Worm (Caenorhabditis elegans) whole organism, mixed stage, embryonic: ENCODE data around the gene T25B9.12.

Source experiments
- M03D4.4 ChIP-seq: sonication (generic microtip); optimal IDR thresholded peaks from 2 replicates; lab custom pipeline; 2017; ENCODE audit warnings: mild to moderate bottlenecking, missing genetic modification characterization, missing compliant biosample characterization
- ces-1 ChIP-seq: fragments of 150-350 bp; optimal IDR thresholded peaks from 2 replicates; lab custom pipeline; 2014; ENCODE audit warnings: missing biosample characterization, missing genetic modification reagents, missing genetic modification characterization
- elt-1 ChIP-seq: sonication (generic microtip); optimal IDR thresholded peaks from 2 replicates; lab custom pipeline; 2017; ENCODE audit warnings: missing genetic modification characterization, mild to moderate bottlenecking, missing compliant biosample characterization, antibody characterized with exemption, moderate library complexity, borderline replicate concordance; ENCODE audit not compliant: insufficient read depth
- elt-3 ChIP-seq: fragments of 150-350 bp; optimal IDR thresholded peaks from 2 replicates; lab custom pipeline; 2014; ENCODE audit warnings: missing biosample characterization, missing genetic modification characterization
- mep-1 ChIP-seq: fragments of 150-350 bp; optimal IDR thresholded peaks from 2 replicates; lab custom pipeline; 2017; ENCODE audit warnings: missing biosample characterization, missing genetic modification reagents, missing genetic modification characterization, inconsistent platforms
- mls-2 ChIP-seq: sonication (generic microtip); optimal IDR thresholded peaks from 2 replicates; lab custom pipeline; 2016; ENCODE audit warnings: mild to moderate bottlenecking, missing genetic modification characterization, moderate library complexity, missing compliant biosample characterization
- nhr-12 ChIP-seq: fragments of 150-350 bp; optimal IDR thresholded peaks from 2 replicates; lab custom pipeline; 2014; ENCODE audit warnings: missing biosample characterization, missing genetic modification characterization
- nhr-237 ChIP-seq: fragments of 150-350 bp; optimal IDR thresholded peaks from 2 replicates; lab custom pipeline; 2014; ENCODE audit warnings: missing biosample characterization, missing genetic modification characterization
- nhr-28 ChIP-seq: fragments of 150-350 bp; optimal IDR thresholded peaks from 2 replicates; lab custom pipeline; 2014; ENCODE audit warnings: missing biosample characterization, missing genetic modification characterization
- nhr-76 ChIP-seq: sonication (generic microtip); optimal IDR thresholded peaks from 2 replicates; lab custom pipeline; 2017; ENCODE audit warnings: missing biosample characterization, missing genetic modification characterization
- sem-2 ChIP-seq: fragments of 200-800 bp; sonication (Bioruptor generic); optimal IDR thresholded peaks from 2 replicates; lab custom pipeline; 2018; ENCODE audit warnings: mild to moderate bottlenecking, missing genetic modification characterization, missing compliant biosample characterization
- snpc-4 ChIP-seq: fragments of 150-350 bp; optimal IDR thresholded peaks from 2 replicates; lab custom pipeline; 2014; ENCODE audit warnings: missing biosample characterization, missing genetic modification characterization
- tbx-8 ChIP-seq: fragments of 200-800 bp; sonication (Bioruptor generic); optimal IDR thresholded peaks from 2 replicates; lab custom pipeline; 2018; ENCODE audit warnings: mild to moderate bottlenecking, missing genetic modification characterization, moderate library complexity, missing compliant biosample characterization
- unc-62 ChIP-seq: fragments of 150-350 bp; optimal IDR thresholded peaks from 2 replicates; lab custom pipeline; 2014; ENCODE audit warnings: missing biosample characterization, missing genetic modification reagents, missing genetic modification characterization

ce11 chrIV:10718075-10718474, 47.1 kb upstream of the T25B9.12 start:
- TF ChIP-seq nhr-28 (no peak), snpc-4 (tag; lab: Kevin White, UChicago) (no peak), M03D4.4 (tag; lab: Kevin White, UChicago) (no peak), mep-1 (tag; lab: Kevin White, UChicago) (no peak), nhr-237 (tag; lab: Kevin White, UChicago) (no peak), nhr-76 (no peak), elt-3 (tag; lab: Kevin White, UChicago) (no peak), unc-62 (no peak), nhr-12 (tag; lab: Kevin White, UChicago) (no peak), elt-1 (tag; lab: Kevin White, UChicago) (peak; percentile 83), tbx-8 (no peak), ces-1 (GFP tag; lab: Kevin White, UChicago) (no peak), mls-2 (no peak), sem-2 (GFP tag; lab: Kevin White, UChicago) (no peak)
